Worm (Caenorhabditis elegans) whole organism, L1 larva: ENCODE results near the gene fbxb-55.

ENCODE experiments used
- fos-1 ChIP-seq: fragments of 150-350 bp; optimal IDR thresholded peaks from 2 replicates; lab custom pipeline; 2014; ENCODE audit warnings: missing biosample characterization, missing genetic modification characterization
- nhr-11 ChIP-seq: fragments of 150-350 bp; optimal IDR thresholded peaks from 2 replicates; lab custom pipeline; 2014; ENCODE audit warnings: missing biosample characterization, missing genetic modification characterization
- nhr-76 ChIP-seq: sonication (generic microtip); optimal IDR thresholded peaks from 2 replicates; lab custom pipeline; 2017; ENCODE audit warnings: missing biosample characterization, missing genetic modification characterization
- zip-4 ChIP-seq: fragments of 200-800 bp; sonication (Bioruptor generic); optimal IDR thresholded peaks from 2 replicates; lab custom pipeline; 2018; ENCODE audit warnings: mild to moderate bottlenecking, missing genetic modification characterization, moderate library complexity, missing compliant biosample characterization

ce11 chrIV:4072027-4072426, 3.4 kb downstream of the fbxb-55 start, which contains the start of gene pqn-75:
- TF ChIP-seq nhr-11 (no peak), nhr-76 (no peak), zip-4 (GFP tag; lab: Kevin White, UChicago) (no peak), fos-1 (tag; lab: Kevin White, UChicago) (no peak)
